Fruit fly (Drosophila melanogaster) whole organism, embryonic: ENCODE measurements around the gene Hmr.

Experiments used
- Adf1 ChIP-seq: fragments of 200-800 bp; sonication (Bioruptor generic); IDR thresholded peaks from 2 replicates; pipeline ENCODE4 v1.3.6; 2022; ENCODE audit warnings: missing biosample characterization, missing genetic modification characterization
- B-H2 ChIP-seq: fragments of 200-800 bp; sonication (Bioruptor generic); optimal IDR thresholded peaks from 2 replicates; lab custom pipeline; 2018; ENCODE audit warnings: missing biosample characterization, mild to moderate bottlenecking, missing genetic modification characterization
- CG1024 ChIP-seq: fragments of 200-800 bp; sonication (Bioruptor generic); IDR thresholded peaks from 2 replicates; pipeline ENCODE4 v1.3.6; 2022; ENCODE audit warnings: missing biosample characterization, missing genetic modification characterization
- CG14860 ChIP-seq: fragments of 200-800 bp; sonication (Bioruptor generic); IDR thresholded peaks from 3 replicates; pipeline ENCODE4 v1.3.6; 2022; ENCODE audit warnings: missing biosample characterization, missing genetic modification characterization; ENCODE audit not compliant: partially characterized antibody
- CG15011 ChIP-seq: fragments of 200-800 bp; sonication (Bioruptor generic); optimal IDR thresholded peaks from 3 replicates; lab custom pipeline; 2018; ENCODE audit warnings: missing biosample characterization, mild to moderate bottlenecking, missing genetic modification characterization
- CG15601 ChIP-seq: fragments of 200-800 bp; sonication (Bioruptor generic); optimal IDR thresholded peaks from 3 replicates; lab custom pipeline; 2019; ENCODE audit warnings: missing biosample characterization, mild to moderate bottlenecking, missing genetic modification characterization, moderate library complexity
- CG1603 ChIP-seq: fragments of 200-800 bp; sonication (Bioruptor generic); optimal IDR thresholded peaks from 2 replicates; lab custom pipeline; 2019; ENCODE audit warnings: missing biosample characterization, mild to moderate bottlenecking, missing genetic modification characterization, moderate library complexity
- CG16779 ChIP-seq: fragments of 200-800 bp; sonication (Bioruptor generic); IDR thresholded peaks from 2 replicates; pipeline ENCODE4 v1.3.6; 2022; ENCODE audit warnings: missing biosample characterization, missing genetic modification characterization
- CG16863 ChIP-seq: fragments of 200-800 bp; sonication (Bioruptor generic); optimal IDR thresholded peaks from 3 replicates; lab custom pipeline; 2016; ENCODE audit warnings: missing biosample characterization, missing genetic modification characterization
- CG17328 ChIP-seq: fragments of 200-800 bp; sonication (Bioruptor generic); IDR thresholded peaks from 2 replicates; pipeline ENCODE4 v1.3.6; 2022; ENCODE audit warnings: missing biosample characterization, missing genetic modification characterization
- CG18262 ChIP-seq: fragments of 200-800 bp; optimal IDR thresholded peaks from 3 replicates; lab custom pipeline; 2019; ENCODE audit warnings: missing biosample characterization, mild to moderate bottlenecking, missing genetic modification characterization, moderate library complexity
- CG18599 ChIP-seq: fragments of 200-800 bp; sonication (Bioruptor generic); optimal IDR thresholded peaks from 3 replicates; lab custom pipeline; 2017; ENCODE audit warnings: missing biosample characterization, missing genetic modification characterization, mild to moderate bottlenecking, moderate library complexity, missing genetic modification reagents
- CG2202 ChIP-seq: fragments of 200-800 bp; sonication (Bioruptor generic); optimal IDR thresholded peaks from 2 replicates; lab custom pipeline; 2018; ENCODE audit warnings: missing biosample characterization, mild to moderate bottlenecking, missing genetic modification characterization
- CG31365 ChIP-seq: fragments of 200-800 bp; sonication (Bioruptor generic); optimal IDR thresholded peaks from 2 replicates; lab custom pipeline; 2018; ENCODE audit warnings: missing biosample characterization, mild to moderate bottlenecking, missing genetic modification characterization
- CG33213 ChIP-seq: fragments of 200-800 bp; sonication (Bioruptor generic); optimal IDR thresholded peaks from 3 replicates; lab custom pipeline; 2016; ENCODE audit warnings: missing biosample characterization, missing genetic modification characterization
- CG33557 ChIP-seq: fragments of 200-800 bp; sonication (Bioruptor generic); optimal IDR thresholded peaks from 2 replicates; lab custom pipeline; 2019; ENCODE audit warnings: missing biosample characterization, mild to moderate bottlenecking, missing genetic modification characterization, moderate library complexity
- CG34422 ChIP-seq: fragments of 200-800 bp; sonication (Bioruptor generic); IDR thresholded peaks from 3 replicates; pipeline ENCODE4 v1.3.6; 2022; ENCODE audit warnings: missing biosample characterization, missing genetic modification characterization
- CG4820 ChIP-seq: fragments of 200-800 bp; sonication (Bioruptor generic); optimal IDR thresholded peaks from 3 replicates; lab custom pipeline; 2016; ENCODE audit warnings: missing biosample characterization, missing genetic modification characterization
- CG5245 ChIP-seq: fragments of 200-800 bp; sonication (Bioruptor generic); optimal IDR thresholded peaks from 3 replicates; lab custom pipeline; 2016; ENCODE audit warnings: missing biosample characterization, missing genetic modification characterization
- CG8944 ChIP-seq: fragments of 200-800 bp; sonication (Bioruptor generic); optimal IDR thresholded peaks from 3 replicates; lab custom pipeline; 2016; ENCODE audit warnings: missing biosample characterization, missing genetic modification characterization
- CG9437 ChIP-seq: fragments of 200-800 bp; sonication (Bioruptor generic); optimal IDR thresholded peaks from 2 replicates; lab custom pipeline; 2018; ENCODE audit warnings: missing biosample characterization, mild to moderate bottlenecking, missing genetic modification characterization
- D ChIP-seq, 2 experiments: fragments of 200-800 bp in 1 of 2; fragments of >200 bp in 1 of 2; sonication (Bioruptor generic) in 1 of 2; optimal IDR thresholded peaks; 2 replicates in 1 of 2; 3 replicates in 1 of 2; lab custom pipeline; 2017; ENCODE audit warnings: mild to moderate bottlenecking in 1 of 2, missing biosample characterization in 1 of 2, missing genetic modification characterization in 1 of 2, missing genetic modification reagents in 1 of 2
- Dbx ChIP-seq: fragments of 200-800 bp; sonication (Bioruptor generic); IDR thresholded peaks from 3 replicates; pipeline ENCODE4 v1.3.6; 2022; ENCODE audit warnings: missing biosample characterization, missing genetic modification characterization
- Dip2 ChIP-seq: fragments of 200-800 bp; sonication (Bioruptor generic); IDR thresholded peaks from 2 replicates; pipeline ENCODE4 v1.3.6; 2022; ENCODE audit warnings: missing biosample characterization, missing genetic modification characterization
- Dp ChIP-seq: fragments of 200-800 bp; sonication (Bioruptor generic); optimal IDR thresholded peaks from 2 replicates; lab custom pipeline; 2018; ENCODE audit warnings: missing biosample characterization, mild to moderate bottlenecking, missing genetic modification characterization, moderate library complexity
- HHEX ChIP-seq: fragments of 200-800 bp; sonication (Bioruptor generic); optimal IDR thresholded peaks from 3 replicates; lab custom pipeline; 2017; ENCODE audit warnings: missing biosample characterization, mild to moderate bottlenecking, missing genetic modification characterization, missing genetic modification reagents
- HmgD ChIP-seq: fragments of 200-800 bp; sonication (Bioruptor generic); optimal IDR thresholded peaks from 3 replicates; lab custom pipeline; 2016; ENCODE audit warnings: missing biosample characterization, missing genetic modification characterization
- Hmr ChIP-seq: fragments of 200-800 bp; sonication (Bioruptor generic); optimal IDR thresholded peaks from 3 replicates; lab custom pipeline; 2017; ENCODE audit warnings: mild to moderate bottlenecking, missing biosample characterization, missing genetic modification reagents, missing genetic modification characterization
- Hr39 ChIP-seq: fragments of >200 bp; optimal IDR thresholded peaks from 2 replicates; lab custom pipeline; 2017
- Optix ChIP-seq: fragments of 200-800 bp; sonication (Bioruptor generic); IDR thresholded peaks from 3 replicates; pipeline ENCODE4 v1.3.6; 2022; ENCODE audit warnings: missing biosample characterization, missing genetic modification characterization
- Ravus ChIP-seq: fragments of 200-800 bp; sonication (Bioruptor generic); IDR thresholded peaks from 2 replicates; pipeline ENCODE4 v1.3.6; 2022; ENCODE audit warnings: missing biosample characterization, missing genetic modification characterization
- Scr ChIP-seq: fragments of 200-800 bp; sonication (Bioruptor generic); IDR thresholded peaks from 2 replicates; pipeline ENCODE4 v1.3.6; 2022; ENCODE audit warnings: missing biosample characterization, missing genetic modification characterization; ENCODE audit not compliant: partially characterized antibody
- Side ChIP-seq: fragments of 200-800 bp; sonication (Bioruptor generic); optimal IDR thresholded peaks from 2 replicates; lab custom pipeline; 2016; ENCODE audit warnings: missing biosample characterization, missing genetic modification characterization
- az2 ChIP-seq: fragments of 200-800 bp; sonication (Bioruptor generic); optimal IDR thresholded peaks from 3 replicates; lab custom pipeline; 2016; ENCODE audit warnings: missing biosample characterization, missing genetic modification characterization
- cad ChIP-seq: fragments of >200 bp; optimal IDR thresholded peaks from 2 replicates; lab custom pipeline; 2017; ENCODE audit warnings: missing biosample characterization, missing genetic modification characterization
- cwo ChIP-seq: fragments of 200-800 bp; sonication (Bioruptor generic); optimal IDR thresholded peaks from 3 replicates; lab custom pipeline; 2017; ENCODE audit warnings: missing biosample characterization, missing genetic modification characterization, mild to moderate bottlenecking, moderate library complexity, missing genetic modification reagents
- en ChIP-seq: fragments of 200-800 bp; sonication (Bioruptor generic); optimal IDR thresholded peaks from 2 replicates; lab custom pipeline; 2016; ENCODE audit warnings: missing biosample characterization, missing genetic modification characterization
- gem ChIP-seq: fragments of 200-800 bp; sonication (Bioruptor generic); optimal IDR thresholded peaks from 2 replicates; lab custom pipeline; 2019; ENCODE audit warnings: missing biosample characterization, mild to moderate bottlenecking, missing genetic modification characterization, moderate library complexity
- gfzf ChIP-seq: fragments of 200-800 bp; sonication (Bioruptor generic); optimal IDR thresholded peaks from 2 replicates; lab custom pipeline; 2016; ENCODE audit warnings: missing biosample characterization, mild to moderate bottlenecking, missing genetic modification characterization, moderate library complexity
- gt ChIP-seq: fragments of 200-800 bp; sonication (Bioruptor generic); IDR thresholded peaks from 2 replicates; pipeline ENCODE4 v1.3.6; 2022; ENCODE audit warnings: missing biosample characterization, missing genetic modification characterization
- insv ChIP-seq, 2 experiments: fragments of 200-800 bp; sonication (Bioruptor generic); optimal IDR thresholded peaks; 3 replicates each; lab custom pipeline; 2016 to 2018; ENCODE audit warnings: missing biosample characterization in 2 of 2, missing genetic modification characterization in 2 of 2
- lbe ChIP-seq: fragments of 200-800 bp; sonication (Bioruptor generic); optimal IDR thresholded peaks from 2 replicates; lab custom pipeline; 2016; ENCODE audit warnings: missing biosample characterization, mild to moderate bottlenecking, missing genetic modification characterization
- pan ChIP-seq, 4 experiments: fragments of >200 bp in 3 of 4; fragments of 200-800 bp in 1 of 4; sonication (Bioruptor generic) in 1 of 4; optimal IDR thresholded peaks in 3 of 4; IDR thresholded peaks in 1 of 4; 2 replicates each; pipeline versions ENCODE4 v1.3.6 to Lab custom; 2017 to 2022; ENCODE audit warnings: missing biosample characterization in 2 of 4, missing genetic modification characterization in 2 of 4, mixed read lengths in 1 of 4
- peb ChIP-seq: fragments of 200-800 bp; sonication (Bioruptor generic); IDR thresholded peaks from 2 replicates; pipeline ENCODE4 v1.3.6; 2022; ENCODE audit warnings: missing biosample characterization, missing genetic modification characterization
- pfk ChIP-seq: fragments of 200-800 bp; sonication (Bioruptor generic); optimal IDR thresholded peaks from 2 replicates; lab custom pipeline; 2018; ENCODE audit warnings: missing biosample characterization, mild to moderate bottlenecking, missing genetic modification characterization, moderate library complexity
- rib ChIP-seq: fragments of 200-800 bp; sonication (Bioruptor generic); IDR thresholded peaks from 2 replicates; pipeline ENCODE4 v1.3.6; 2022; ENCODE audit warnings: missing biosample characterization, missing genetic modification characterization
- scrt ChIP-seq: fragments of 200-800 bp; sonication (Bioruptor generic); optimal IDR thresholded peaks from 2 replicates; lab custom pipeline; 2018; ENCODE audit warnings: missing biosample characterization, mild to moderate bottlenecking, missing genetic modification characterization, moderate library complexity
- ssp ChIP-seq: fragments of 200-800 bp; sonication (Bioruptor generic); IDR thresholded peaks from 2 replicates; pipeline ENCODE4 v1.3.6; 2022; ENCODE audit warnings: missing biosample characterization, missing genetic modification characterization
- trem ChIP-seq: fragments of 200-800 bp; optimal IDR thresholded peaks from 3 replicates; lab custom pipeline; 2019; ENCODE audit warnings: missing biosample characterization, mild to moderate bottlenecking, missing genetic modification characterization, moderate library complexity
- tx ChIP-seq: fragments of 200-800 bp; sonication (Bioruptor generic); optimal IDR thresholded peaks from 2 replicates; lab custom pipeline; 2016; ENCODE audit warnings: missing biosample characterization, missing genetic modification characterization
- wor ChIP-seq: fragments of 200-800 bp; sonication (Bioruptor generic); IDR thresholded peaks from 2 replicates; pipeline ENCODE4 v1.3.6; 2022; ENCODE audit warnings: missing biosample characterization, missing genetic modification characterization

Hmr gene

dm6 chrX:10557432-10557831 lies 38.2 kb downstream of the Hmr start (continued):
- no peak for TF ChIP-seq Adf1
- TF ChIP-seq tx (GFP tag; lab: Kevin White, UChicago): no peak
- TF ChIP-seq wor (GFP tag; lab: Robert Waterston, UW): peak; percentile 50
- peak; percentile 74 for TF ChIP-seq CG18262 (tag; lab: Kevin White, UChicago)
- no peak for TF ChIP-seq trem (tag; lab: Kevin White, UChicago)
- no peak for TF ChIP-seq Scr (GFP tag; lab: Robert Waterston, UW)
- TF ChIP-seq en (GFP tag; lab: Kevin White, UChicago): no peak
- no peak for TF ChIP-seq CG33213 (GFP tag; lab: Kevin White, UChicago)
- no peak for TF ChIP-seq HmgD
- peak; percentile 38; the same call in 1 of the 3 replicates for TF ChIP-seq Optix
- peak; percentile 5 for TF ChIP-seq CG4820
- no peak for TF ChIP-seq D (optimal IDR thresholded peaks at IDR 0.05; lab: Kevin White, UChicago)
- TF ChIP-seq D (GFP tag; optimal IDR thresholded peaks at IDR 0.05; lab: Kevin White, UChicago): peak; percentile 42
- peak; percentile 45 for TF ChIP-seq lbe
- no peak for TF ChIP-seq pfk
- no peak for TF ChIP-seq CG1024 (GFP tag; lab: Robert Waterston, UW)
- TF ChIP-seq Ravus (GFP tag; lab: Robert Waterston, UW): no peak
- peak; percentile 36; the same call in 1 of the 2 replicates for TF ChIP-seq CG17328 (GFP tag; lab: Robert Waterston, UW)
- peak; percentile 62; the same call in 2 of the 3 replicates for TF ChIP-seq CG34422
- peak; percentile 16 for TF ChIP-seq CG18599 (GFP tag; lab: Kevin White, UChicago)
- no peak for TF ChIP-seq HHEX (GFP tag; lab: Kevin White, UChicago)
- TF ChIP-seq peb (GFP tag; lab: Robert Waterston, UW): 0 out of 2 replicates have a peak, but pooled peaks have one; percentile 35
- TF ChIP-seq scrt: no peak
- TF ChIP-seq Hr39: no peak
- TF ChIP-seq CG15011: no peak
- TF ChIP-seq Dbx (GFP tag; lab: Robert Waterston, UW): no peak
- no peak for TF ChIP-seq CG1603 (tag; lab: Kevin White, UChicago)
- TF ChIP-seq Dp (GFP tag; lab: Kevin White, UChicago): no peak
- no peak for TF ChIP-seq CG5245 (GFP tag; lab: Kevin White, UChicago)
- peak; percentile 4 for TF ChIP-seq CG2202 (tag; lab: Kevin White, UChicago)
- no peak for TF ChIP-seq gt (GFP tag; lab: Robert Waterston, UW)
- TF ChIP-seq CG31365 (tag; lab: Kevin White, UChicago): no peak
- TF ChIP-seq rib (GFP tag; lab: Robert Waterston, UW): no peak
- no peak for TF ChIP-seq gfzf (GFP tag; lab: Kevin White, UChicago)
- TF ChIP-seq insv (GFP tag; optimal IDR thresholded peaks at IDR 0.05; lab: Kevin White, UChicago): no peak
- TF ChIP-seq Dip2: no peak
- TF ChIP-seq ssp (GFP tag; lab: Robert Waterston, UW): no peak
- TF ChIP-seq CG33557 (GFP tag; lab: Kevin White, UChicago): peak; percentile 6
- no peak for TF ChIP-seq cwo (GFP tag; lab: Kevin White, UChicago)
- peak; percentile 35 for TF ChIP-seq CG9437 (GFP tag; lab: Kevin White, UChicago)
- no peak for TF ChIP-seq cad (GFP tag; lab: Kevin White, UChicago)
- TF ChIP-seq az2 (GFP tag; lab: Kevin White, UChicago): peak; percentile 22
- TF ChIP-seq B-H2: no peak
- no peak for TF ChIP-seq CG14860
- no peak for TF ChIP-seq CG8944 (GFP tag; lab: Kevin White, UChicago)
- TF ChIP-seq CG15601 (tag; lab: Kevin White, UChicago): peak; percentile 45
- TF ChIP-seq gem (tag; lab: Kevin White, UChicago): peak; percentile 65
- no peak for TF ChIP-seq CG16779 (GFP tag; lab: Robert Waterston, UW)
- no peak for TF ChIP-seq pan (optimal IDR thresholded peaks at IDR 0.05; lab: Kevin White, UChicago)
- peak in 1 of 2 experiments; percentile 19 for TF ChIP-seq pan (GFP tag; optimal IDR thresholded peaks at IDR 0.05 in 1 of 2, IDR thresholded peaks at IDR 0.05 in 1 of 2)
- TF ChIP-seq Side (GFP tag; lab: Kevin White, UChicago): no peak
- peak; percentile 5 for TF ChIP-seq CG16863 (GFP tag; lab: Kevin White, UChicago)
- no peak for TF ChIP-seq Hmr (GFP tag; lab: Kevin White, UChicago)
